Fruit fly (Drosophila melanogaster): ENCODE data around the gene CG42238.

The CG42238 gene

dm6 chr2L:20944886-20945558 is 106.9 kb downstream of the CG42238 start (continued):
- peak; percentile 47 for TF ChIP-seq Ptx1 (GFP tag; IDR thresholded peaks at IDR 0.05)
- no peak for TF ChIP-seq kah (GFP tag; optimal IDR thresholded peaks at IDR 0.05)
- TF ChIP-seq dimm (GFP tag; IDR thresholded peaks at IDR 0.05), result 0 out of 2 replicates have a peak, but pooled peaks have one; percentile 19
- TF ChIP-seq Drgx (GFP tag; IDR thresholded peaks at IDR 0.05), result peak; percentile 48; the same call in 1 of the 2 replicates
- TF ChIP-seq Spps (tag; optimal IDR thresholded peaks at IDR 0.05), result peak; percentile 40
- no peak for TF ChIP-seq sim (GFP tag; IDR thresholded peaks at IDR 0.05)
- TF ChIP-seq CG4820 (GFP tag; optimal IDR thresholded peaks at IDR 0.05), result peak; percentile 49
- peak; percentile 68 for TF ChIP-seq phol (tag; optimal IDR thresholded peaks at IDR 0.05)
- TF ChIP-seq Opbp (GFP tag; IDR thresholded peaks at IDR 0.05; ENCODE audit: partially characterized antibody), result peak; percentile 13; the same call in 1 of the 3 replicates
- peak; percentile 55 for TF ChIP-seq CG8924 (tag; optimal IDR thresholded peaks at IDR 0.05)
- no peak for TF ChIP-seq en (GFP tag; optimal IDR thresholded peaks at IDR 0.05)
- no peak for TF ChIP-seq CG12744 (GFP tag; optimal IDR thresholded peaks at IDR 0.05)
- peak; percentile 71 for TF ChIP-seq CG17359 (tag; optimal IDR thresholded peaks at IDR 0.05)
- peak; percentile 71 for TF ChIP-seq ci (GFP tag; IDR thresholded peaks at IDR 0.05)
- TF ChIP-seq CG16863 (GFP tag; optimal IDR thresholded peaks at IDR 0.05), result peak; percentile 39
- TF ChIP-seq CG6689 (GFP tag; IDR thresholded peaks at IDR 0.05), result peak; percentile 38; the same call in 1 of the 2 replicates
- peak; percentile 46 for TF ChIP-seq jing (GFP tag; optimal IDR thresholded peaks at IDR 0.05)
- TF ChIP-seq gem (tag; optimal IDR thresholded peaks at IDR 0.05), result peak; percentile 70
- peak; percentile 81 for TF ChIP-seq CG1603 (tag; optimal IDR thresholded peaks at IDR 0.05)
- peak; percentile 76 for TF ChIP-seq CG2712 (tag; optimal IDR thresholded peaks at IDR 0.05)
- peak; percentile 39 to 64 for TF ChIP-seq chif (GFP tag; optimal IDR thresholded peaks at IDR 0.05)
- peak; percentile 16 for TF ChIP-seq CG6654 (GFP tag; optimal IDR thresholded peaks at IDR 0.05)
- TF ChIP-seq CG10209 (GFP tag; optimal IDR thresholded peaks at IDR 0.05), result peak; percentile 24
- no peak for TF ChIP-seq eyg (GFP tag; optimal IDR thresholded peaks at IDR 0.05)
- TF ChIP-seq jigr1 (GFP tag; IDR thresholded peaks at IDR 0.05), result no peak
- peak; percentile 42 for TF ChIP-seq CG9817 (tag; optimal IDR thresholded peaks at IDR 0.05)
- no peak; the same call in 2 of the 3 replicates for TF ChIP-seq otp (GFP tag; IDR thresholded peaks at IDR 0.05)
- TF ChIP-seq HLH54F (GFP tag; optimal IDR thresholded peaks at IDR 0.05), result no peak
- peak; percentile 53 for TF ChIP-seq croc (GFP tag; conservative IDR thresholded peaks at IDR 0.05)
- TF ChIP-seq H15 (GFP tag; IDR thresholded peaks at IDR 0.05), result no peak
- no peak for TF ChIP-seq CG7372 (GFP tag; IDR thresholded peaks at IDR 0.05)
- TF ChIP-seq zfh1 (GFP tag; IDR thresholded peaks at IDR 0.05), result peak; percentile 66; the same call in 2 of the 3 replicates
- peak; percentile 51 for TF ChIP-seq CG10267 (tag; optimal IDR thresholded peaks at IDR 0.05)
- TF ChIP-seq zf30C (GFP tag; optimal IDR thresholded peaks at IDR 0.05), result peak; percentile 65
- no peak for TF ChIP-seq schlank (tag; optimal IDR thresholded peaks at IDR 0.05)
- no peak for TF ChIP-seq corto (GFP tag; optimal IDR thresholded peaks at IDR 0.05)
- TF ChIP-seq CG15269 (tag; optimal IDR thresholded peaks at IDR 0.05), result peak; percentile 42
- TF ChIP-seq slbo (GFP tag; IDR thresholded peaks at IDR 0.05), result 0 out of 2 replicates have a peak, but pooled peaks have one; percentile 32
- TF ChIP-seq CG4424 (GFP tag; optimal IDR thresholded peaks at IDR 0.05), result peak; percentile 57
- peak; percentile 45 for TF ChIP-seq Six4 (GFP tag; optimal IDR thresholded peaks at IDR 0.05)
- TF ChIP-seq tx (GFP tag; optimal IDR thresholded peaks at IDR 0.05), result no peak
- TF ChIP-seq Jarid2 (GFP tag; optimal IDR thresholded peaks at IDR 0.05), result peak; percentile 8
- peak; percentile 18 for TF ChIP-seq CG11504 (tag; optimal IDR thresholded peaks at IDR 0.05)
- peak; percentile 41 for TF ChIP-seq Chrac-16 (GFP tag; optimal IDR thresholded peaks at IDR 0.05)
- TF ChIP-seq lola (GFP tag; optimal IDR thresholded peaks at IDR 0.05), result peak in 1 of 3 experiments; percentile 41
- no peak for TF ChIP-seq br (optimal IDR thresholded peaks at IDR 0.05)
- peak; percentile 15 for TF ChIP-seq NC2β (GFP tag; optimal IDR thresholded peaks at IDR 0.05)
- TF ChIP-seq CG3847 (GFP tag; IDR thresholded peaks at IDR 0.05), result 0 out of 2 replicates have a peak, but pooled peaks have one; percentile 18
- TF ChIP-seq CG17361 (GFP tag; IDR thresholded peaks at IDR 0.05), result peak; percentile 56; the same call in 2 of the 3 replicates
- TF ChIP-seq Rfx (GFP tag; IDR thresholded peaks at IDR 0.05), result 0 out of 2 replicates have a peak, but pooled peaks have one; percentile 6
